4 fruit fly cellular contexts compared by ENCODE assay signal in the genomic region with DNA sequence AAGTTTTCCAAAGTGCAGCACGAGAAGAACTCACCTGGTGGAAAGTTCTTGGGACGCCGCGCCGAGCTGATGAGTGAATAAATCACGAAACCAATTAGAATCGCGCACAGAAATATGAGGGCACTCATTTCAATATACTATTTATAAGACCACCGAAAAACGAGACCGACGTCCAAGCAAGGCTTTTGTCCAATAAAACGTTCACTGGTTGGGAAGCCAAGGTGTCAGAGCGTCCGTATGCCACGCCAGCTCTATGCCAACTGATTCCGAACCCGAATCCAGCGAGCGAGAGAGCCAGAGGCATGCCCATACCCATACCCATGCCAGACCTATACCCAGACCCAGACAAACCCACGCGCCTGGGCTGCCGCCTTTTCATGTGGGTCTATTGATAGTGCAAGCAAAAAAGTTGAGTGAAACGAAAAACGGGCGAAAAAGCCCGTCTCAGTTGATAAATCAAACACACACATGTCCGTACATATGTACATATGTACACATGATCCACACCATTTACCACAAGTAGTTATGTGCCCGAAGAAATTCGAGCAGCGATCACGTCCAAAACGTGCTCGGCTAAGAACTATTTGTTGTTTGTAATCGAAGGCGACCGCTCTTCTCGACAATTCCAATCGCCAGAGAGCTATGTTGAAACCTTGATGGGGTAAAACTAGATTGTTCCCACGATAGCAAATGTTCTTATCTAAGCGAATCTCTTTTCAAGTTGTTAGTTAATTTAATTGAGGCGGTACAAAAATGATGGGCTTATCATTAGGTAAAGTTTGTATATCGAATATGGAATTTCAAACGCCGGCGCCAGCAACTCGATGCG.
TF ChIP-seq lines count a peak whose summit lies in the region.

A gene (minus strand): TSS at position 265 of the 829 bp plus-strand sequence.

- no peak for TF ChIP-seq CTCF in whole organism, embryonic (GFP tag; optimal IDR thresholded peaks at IDR 0.05; lab: Kevin White, UChicago)

TF ChIP-seq in whole organism, adult, 20 proteins besides CTCF, POLR2A, EP300 and RAD21:
- no peak for TF ChIP-seq Hr96 (GFP tag; optimal IDR thresholded peaks at IDR 0.05; lab: Kevin White, UChicago)
- TF ChIP-seq Mnt (GFP tag; optimal IDR thresholded peaks at IDR 0.05; lab: Kevin White, UChicago), result peak; percentile 6
- TF ChIP-seq bab1 (GFP tag; optimal IDR thresholded peaks at IDR 0.05; lab: Kevin White, UChicago), result peak; percentile 37
- TF ChIP-seq tj (GFP tag; optimal IDR thresholded peaks at IDR 0.05; lab: Kevin White, UChicago), result peak; percentile 48
- TF ChIP-seq CG12768 (GFP tag; optimal IDR thresholded peaks at IDR 0.05; lab: Kevin White, UChicago), result peak; percentile 3
- no peak for TF ChIP-seq ovo (GFP tag; optimal IDR thresholded peaks at IDR 0.05; lab: Kevin White, UChicago)

TF ChIP-seq in whole organism, embryonic, 481 proteins besides CTCF, POLR2A, EP300 and RAD21 (continues in another document):
- TF ChIP-seq CkIIα-i1 (GFP tag; IDR thresholded peaks at IDR 0.05; lab: Robert Waterston, UW) (no peak), CG32532 (GFP tag; IDR thresholded peaks at IDR 0.05; lab: Robert Waterston, UW) (peak; percentile 10; the same call in 1 of the 2 replicates), slou (GFP tag; optimal IDR thresholded peaks at IDR 0.05; lab: Kevin White, UChicago) (no peak), CG11560 (tag; IDR thresholded peaks at IDR 0.05; lab: Robert Waterston, UW) (no peak), rib (GFP tag; IDR thresholded peaks at IDR 0.05; lab: Robert Waterston, UW) (0 out of 2 replicates have a peak, but pooled peaks have one; percentile 36), CG18262 (tag; optimal IDR thresholded peaks at IDR 0.05; lab: Kevin White, UChicago) (no peak), sens-2 (GFP tag; IDR thresholded peaks at IDR 0.05; lab: Robert Waterston, UW) (no peak), YL-1 (GFP tag; optimal IDR thresholded peaks at IDR 0.05; lab: Kevin White, UChicago) (no peak), ATbp (GFP tag; optimal IDR thresholded peaks at IDR 0.05; lab: Kevin White, UChicago) (no peak), chif (GFP tag; optimal IDR thresholded peaks at IDR 0.05; lab: Kevin White, UChicago) (no peak), Dek (tag; optimal IDR thresholded peaks at IDR 0.05; lab: Kevin White, UChicago) (no peak), Ptx1 (GFP tag; IDR thresholded peaks at IDR 0.05; lab: Robert Waterston, UW) (no peak), Oaz (GFP tag; IDR thresholded peaks at IDR 0.05; lab: Robert Waterston, UW) (no peak), CG3281 (GFP tag; optimal IDR thresholded peaks at IDR 0.05; lab: Kevin White, UChicago) (peak; percentile 14), mirr (GFP tag; optimal IDR thresholded peaks at IDR 0.05; lab: Kevin White, UChicago) (peak; percentile 70), CG30431 (GFP tag; optimal IDR thresholded peaks at IDR 0.05; lab: Kevin White, UChicago) (no peak), pan (optimal IDR thresholded peaks at IDR 0.05; lab: Kevin White, UChicago) (no peak), pan (GFP tag; optimal IDR thresholded peaks at IDR 0.05 in 1 of 2, IDR thresholded peaks at IDR 0.05 in 1 of 2) (no peak), slp2 (GFP tag; optimal IDR thresholded peaks at IDR 0.05; lab: Kevin White, UChicago) (no peak), peb (GFP tag; IDR thresholded peaks at IDR 0.05; lab: Robert Waterston, UW) (no peak), D19A (tag; optimal IDR thresholded peaks at IDR 0.05; lab: Kevin White, UChicago) (peak; percentile 42), Lpt (GFP tag; optimal IDR thresholded peaks at IDR 0.05; lab: Kevin White, UChicago) (no peak), kni (GFP tag; optimal IDR thresholded peaks at IDR 0.05; lab: Kevin White, UChicago) (peak; percentile 44), BtbVII (GFP tag; optimal IDR thresholded peaks at IDR 0.05; lab: Kevin White, UChicago) (no peak), CG2875 (GFP tag; optimal IDR thresholded peaks at IDR 0.05; lab: Kevin White, UChicago) (no peak), CG10654 (GFP tag; optimal IDR thresholded peaks at IDR 0.05; lab: Kevin White, UChicago) (no peak)

TF ChIP-seq in whole organism, prepupa, 60 proteins besides CTCF, POLR2A, EP300 and RAD21:
- no peak for TF ChIP-seq CG6808 (GFP tag; optimal IDR thresholded peaks at IDR 0.05; lab: Kevin White, UChicago)
- TF ChIP-seq fkh (GFP tag; optimal IDR thresholded peaks at IDR 0.05; lab: Kevin White, UChicago), result peak; percentile 82
- no peak for TF ChIP-seq CG6792 (GFP tag; optimal IDR thresholded peaks at IDR 0.05; lab: Kevin White, UChicago)

TF ChIP-seq in whole organism, pupa, 21 proteins besides CTCF, POLR2A, EP300 and RAD21:
- 0 out of 2 replicates have a peak, but pooled peaks have one; percentile 11 for TF ChIP-seq CG32121 (GFP tag; IDR thresholded peaks at IDR 0.05; lab: Robert Waterston, UW)
- no peak for TF ChIP-seq rn (GFP tag; IDR thresholded peaks at IDR 0.05; lab: Robert Waterston, UW)
TF ChIP-seq in whole organism, pupa: peak in this region for 1.
